Fruit fly (Drosophila melanogaster) whole organism, embryonic: ENCODE measurements around the gene CG11178.
A peak's percentile ranks its signal among the peaks of the same experiment; 100 is the strongest.

Source experiments
- Abd-B ChIP-seq: fragments of 200-800 bp; sonication (Bioruptor generic); optimal IDR thresholded peaks from 2 replicates; lab custom pipeline; 2018; ENCODE audit warnings: missing biosample characterization, mild to moderate bottlenecking, missing genetic modification characterization, moderate library complexity
- B-H2 ChIP-seq: fragments of 200-800 bp; sonication (Bioruptor generic); optimal IDR thresholded peaks from 2 replicates; lab custom pipeline; 2018; ENCODE audit warnings: missing biosample characterization, mild to moderate bottlenecking, missing genetic modification characterization
- Bgb ChIP-seq: fragments of 200-800 bp; sonication (Bioruptor generic); IDR thresholded peaks from 2 replicates; pipeline ENCODE4 v1.3.6; 2022; ENCODE audit warnings: missing biosample characterization, missing genetic modification characterization; ENCODE audit not compliant: partially characterized antibody
- CG10979 ChIP-seq: fragments of 200-800 bp; sonication (Bioruptor generic); optimal IDR thresholded peaks from 2 replicates; lab custom pipeline; 2018; ENCODE audit warnings: missing biosample characterization, mild to moderate bottlenecking, missing genetic modification characterization, moderate library complexity
- CG12219 ChIP-seq: fragments of 200-800 bp; sonication (Bioruptor generic); optimal IDR thresholded peaks from 3 replicates; lab custom pipeline; 2018; ENCODE audit warnings: missing biosample characterization, mild to moderate bottlenecking, missing genetic modification characterization
- CG13624 ChIP-seq: fragments of 200-800 bp; sonication (Bioruptor generic); optimal IDR thresholded peaks from 2 replicates; lab custom pipeline; 2016; ENCODE audit warnings: missing biosample characterization, missing genetic modification characterization
- CG15011 ChIP-seq: fragments of 200-800 bp; sonication (Bioruptor generic); optimal IDR thresholded peaks from 3 replicates; lab custom pipeline; 2018; ENCODE audit warnings: missing biosample characterization, mild to moderate bottlenecking, missing genetic modification characterization
- CG1603 ChIP-seq: fragments of 200-800 bp; sonication (Bioruptor generic); optimal IDR thresholded peaks from 2 replicates; lab custom pipeline; 2019; ENCODE audit warnings: missing biosample characterization, mild to moderate bottlenecking, missing genetic modification characterization, moderate library complexity
- CG17359 ChIP-seq: fragments of 200-800 bp; sonication (Bioruptor generic); optimal IDR thresholded peaks from 3 replicates; lab custom pipeline; 2018; ENCODE audit warnings: missing biosample characterization, mild to moderate bottlenecking, missing genetic modification characterization, moderate library complexity
- CG1792 ChIP-seq: fragments of 200-800 bp; sonication (Bioruptor generic); optimal IDR thresholded peaks from 2 replicates; lab custom pipeline; 2016; ENCODE audit warnings: missing biosample characterization, missing genetic modification characterization
- CG2129 ChIP-seq: fragments of 200-800 bp; sonication (Bioruptor generic); IDR thresholded peaks from 2 replicates; pipeline ENCODE4 v1.3.6; 2022; ENCODE audit warnings: missing biosample characterization, missing genetic modification characterization; ENCODE audit not compliant: partially characterized antibody
- CG30403 ChIP-seq: fragments of 200-800 bp; sonication (Bioruptor generic); optimal IDR thresholded peaks from 3 replicates; lab custom pipeline; 2016; ENCODE audit warnings: missing biosample characterization, missing genetic modification characterization
- CG30431 ChIP-seq: fragments of 200-800 bp; sonication (Bioruptor generic); optimal IDR thresholded peaks from 2 replicates; lab custom pipeline; 2017; ENCODE audit warnings: missing biosample characterization, missing genetic modification characterization
- CG34224 ChIP-seq: fragments of 200-800 bp; sonication (Bioruptor generic); IDR thresholded peaks from 3 replicates; pipeline ENCODE4 v1.3.6; 2022; ENCODE audit warnings: missing biosample characterization, missing genetic modification characterization; ENCODE audit not compliant: partially characterized antibody
- CG42726 ChIP-seq: fragments of 200-800 bp; sonication (Bioruptor generic); IDR thresholded peaks from 2 replicates; pipeline ENCODE4 v1.3.6; 2022; ENCODE audit warnings: missing biosample characterization, missing genetic modification characterization; ENCODE audit not compliant: partially characterized antibody
- CG7987 ChIP-seq: fragments of 200-800 bp; sonication (Bioruptor generic); optimal IDR thresholded peaks from 2 replicates; lab custom pipeline; 2018; ENCODE audit warnings: missing biosample characterization, mild to moderate bottlenecking, missing genetic modification characterization, moderate library complexity
- CG8765 ChIP-seq: fragments of 200-800 bp; sonication (Bioruptor generic); IDR thresholded peaks from 2 replicates; pipeline ENCODE4 v1.3.6; 2022; ENCODE audit warnings: missing biosample characterization, missing genetic modification characterization
- CG9797 ChIP-seq: fragments of 200-800 bp; sonication (Bioruptor generic); optimal IDR thresholded peaks from 3 replicates; lab custom pipeline; 2018; ENCODE audit warnings: missing biosample characterization, mild to moderate bottlenecking, missing genetic modification characterization
- CG9876 ChIP-seq: fragments of 200-800 bp; sonication (Bioruptor generic); optimal IDR thresholded peaks from 2 replicates; lab custom pipeline; 2016; ENCODE audit warnings: missing biosample characterization, missing genetic modification characterization
- CoRest ChIP-seq: fragments of 200-800 bp; sonication (Bioruptor generic); optimal IDR thresholded peaks from 3 replicates; lab custom pipeline; 2018; ENCODE audit warnings: missing biosample characterization, mild to moderate bottlenecking, missing genetic modification characterization, moderate library complexity
- D19A ChIP-seq: fragments of 200-800 bp; optimal IDR thresholded peaks from 3 replicates; lab custom pipeline; 2019; ENCODE audit warnings: missing biosample characterization, mild to moderate bottlenecking, missing genetic modification characterization, moderate library complexity
- Dek ChIP-seq: fragments of 200-800 bp; sonication (Bioruptor generic); optimal IDR thresholded peaks from 3 replicates; lab custom pipeline; 2019; ENCODE audit warnings: missing biosample characterization, mild to moderate bottlenecking, missing genetic modification characterization, moderate library complexity
- E2f2 ChIP-seq: fragments of 200-800 bp; sonication (Bioruptor generic); IDR thresholded peaks from 2 replicates; pipeline ENCODE4 v1.3.6; 2022; ENCODE audit warnings: missing biosample characterization, missing genetic modification characterization
- Ets65A ChIP-seq: fragments of 200-800 bp; sonication (Bioruptor generic); peaks from one replicate; lab custom pipeline; 2016; ENCODE audit warnings: missing biosample characterization, missing genetic modification characterization
- Fer2 ChIP-seq: fragments of 200-800 bp; sonication (Bioruptor generic); optimal IDR thresholded peaks from 2 replicates; lab custom pipeline; 2018; ENCODE audit warnings: missing biosample characterization, mild to moderate bottlenecking, missing genetic modification characterization, moderate library complexity
- Gug ChIP-seq: fragments of 200-800 bp; sonication (Bioruptor generic); IDR thresholded peaks from 4 replicates; pipeline ENCODE4 v1.3.6; 2022; ENCODE audit warnings: missing biosample characterization, missing genetic modification characterization
- HmgZ ChIP-seq: fragments of 200-800 bp; sonication (Bioruptor generic); optimal IDR thresholded peaks from 2 replicates; lab custom pipeline; 2018; ENCODE audit warnings: missing biosample characterization, mild to moderate bottlenecking, missing genetic modification characterization
- Lim3 ChIP-seq: fragments of 200-800 bp; sonication (Bioruptor generic); IDR thresholded peaks from 2 replicates; pipeline ENCODE4 v1.3.6; 2022; ENCODE audit warnings: missing biosample characterization, missing genetic modification characterization
- Lpt ChIP-seq: fragments of >200 bp; optimal IDR thresholded peaks from 2 replicates; lab custom pipeline; 2018; ENCODE audit warnings: missing biosample characterization, missing genetic modification characterization
- Side ChIP-seq: fragments of 200-800 bp; sonication (Bioruptor generic); optimal IDR thresholded peaks from 2 replicates; lab custom pipeline; 2016; ENCODE audit warnings: missing biosample characterization, missing genetic modification characterization
- Sox102F ChIP-seq: fragments of 200-800 bp; sonication (Bioruptor generic); optimal IDR thresholded peaks from 2 replicates; lab custom pipeline; 2018; ENCODE audit warnings: missing biosample characterization, mild to moderate bottlenecking, missing genetic modification characterization, moderate library complexity
- Sry-β ChIP-seq: fragments of 200-800 bp; sonication (Bioruptor generic); optimal IDR thresholded peaks from 2 replicates; lab custom pipeline; 2018; ENCODE audit warnings: missing biosample characterization, mild to moderate bottlenecking, missing genetic modification characterization, moderate library complexity
- Stat92E ChIP-seq, 3 experiments: fragments of >200 bp in 2 of 3; fragments of 200-800 bp in 1 of 3; sonication (Bioruptor generic) in 1 of 3; optimal IDR thresholded peaks; 2 replicates each; lab custom pipeline; 2017 to 2019; ENCODE audit warnings: missing biosample characterization in 3 of 3, missing genetic modification characterization in 3 of 3, mild to moderate bottlenecking in 1 of 3, moderate library complexity in 1 of 3
- YL-1 ChIP-seq: fragments of 200-800 bp; sonication (Bioruptor generic); optimal IDR thresholded peaks from 3 replicates; lab custom pipeline; 2017; ENCODE audit warnings: missing biosample characterization, mild to moderate bottlenecking, missing genetic modification characterization
- ap ChIP-seq: fragments of 200-800 bp; sonication (Bioruptor generic); IDR thresholded peaks from 2 replicates; pipeline ENCODE4 v1.3.6; 2022; ENCODE audit warnings: missing biosample characterization, missing genetic modification characterization
- chif ChIP-seq, 2 experiments: fragments of 200-800 bp; sonication (Bioruptor generic); optimal IDR thresholded peaks; 3 replicates each; lab custom pipeline; 2016; ENCODE audit warnings: missing biosample characterization in 2 of 2, missing genetic modification characterization in 2 of 2
- chn ChIP-seq: fragments of 200-800 bp; sonication (Bioruptor generic); optimal IDR thresholded peaks from 2 replicates; lab custom pipeline; 2016; ENCODE audit warnings: missing biosample characterization, missing genetic modification characterization
- ci ChIP-seq: fragments of 200-800 bp; sonication (Bioruptor generic); IDR thresholded peaks from 3 replicates; pipeline ENCODE4 v1.3.6; 2022; ENCODE audit warnings: missing biosample characterization, missing genetic modification characterization
- crc ChIP-seq: fragments of 200-800 bp; sonication (Bioruptor generic); optimal IDR thresholded peaks from 2 replicates; lab custom pipeline; 2016; ENCODE audit warnings: missing biosample characterization, missing genetic modification characterization
- fd3F ChIP-seq: fragments of 200-800 bp; sonication (Bioruptor generic); optimal IDR thresholded peaks from 2 replicates; lab custom pipeline; 2018; ENCODE audit warnings: missing biosample characterization, mild to moderate bottlenecking, missing genetic modification characterization, moderate library complexity
- fd64A ChIP-seq: fragments of 200-800 bp; sonication (Bioruptor generic); optimal IDR thresholded peaks from 3 replicates; lab custom pipeline; 2018; ENCODE audit warnings: missing biosample characterization, mild to moderate bottlenecking, missing genetic modification characterization
- lov ChIP-seq, 2 experiments: fragments of 200-800 bp in 1 of 2; fragments of >200 bp in 1 of 2; sonication (Bioruptor generic) in 1 of 2; IDR thresholded peaks in 1 of 2; optimal IDR thresholded peaks in 1 of 2; 2 replicates in 1 of 2; 3 replicates in 1 of 2; pipeline versions ENCODE4 v1.3.6 to Lab custom; 2017 to 2022; ENCODE audit warnings: missing biosample characterization in 1 of 2, missing genetic modification characterization in 1 of 2
- mld ChIP-seq: fragments of 200-800 bp; sonication (Bioruptor generic); IDR thresholded peaks from 3 replicates; pipeline ENCODE4 v1.3.6; 2022; ENCODE audit warnings: missing biosample characterization, missing genetic modification characterization; ENCODE audit not compliant: partially characterized antibody
- otp ChIP-seq: fragments of 200-800 bp; sonication (Bioruptor generic); IDR thresholded peaks from 3 replicates; pipeline ENCODE4, ENCODE4 v1.3.6; 2022; ENCODE audit warnings: missing biosample characterization, missing genetic modification characterization
- pnt ChIP-seq: fragments of 200-800 bp; sonication (Bioruptor generic); optimal IDR thresholded peaks from 3 replicates; lab custom pipeline; 2016; ENCODE audit warnings: missing biosample characterization, missing genetic modification characterization
- ranshi ChIP-seq: fragments of 200-800 bp; sonication (Bioruptor generic); IDR thresholded peaks from 2 replicates; pipeline ENCODE4 v1.3.6; 2022; ENCODE audit warnings: missing biosample characterization, missing genetic modification characterization
- sob ChIP-seq: fragments of 200-800 bp; sonication (Bioruptor generic); IDR thresholded peaks from 2 replicates; pipeline ENCODE4 v1.3.6; 2022; ENCODE audit warnings: missing biosample characterization, missing genetic modification characterization
- tio ChIP-seq: fragments of 200-800 bp; sonication (Bioruptor generic); optimal IDR thresholded peaks from 2 replicates; lab custom pipeline; 2017; ENCODE audit warnings: missing biosample characterization, missing genetic modification characterization, inconsistent platforms
- twi ChIP-seq: fragments of 200-800 bp; optimal IDR thresholded peaks from 2 replicates; lab custom pipeline; 2019; ENCODE audit warnings: missing biosample characterization, mild to moderate bottlenecking, missing genetic modification characterization, moderate library complexity
- vfl ChIP-seq: fragments of 200-800 bp; sonication (Bioruptor generic); optimal IDR thresholded peaks from 2 replicates; lab custom pipeline; 2016; ENCODE audit warnings: missing biosample characterization, missing genetic modification characterization

The CG11178 gene

dm6 chrX:13570255-13570654 lies 35.2 kb upstream of the CG11178 start (continued):
- no peak for TF ChIP-seq ap (GFP tag; lab: Robert Waterston, UW)
- no peak for TF ChIP-seq lov (optimal IDR thresholded peaks at IDR 0.05; lab: Kevin White, UChicago)
- TF ChIP-seq lov (GFP tag; IDR thresholded peaks at IDR 0.05; lab: Robert Waterston, UW), result no peak
- no peak for TF ChIP-seq CoRest (tag; lab: Kevin White, UChicago)
- no peak for TF ChIP-seq Lim3 (GFP tag; lab: Robert Waterston, UW)
- peak; percentile 5 for TF ChIP-seq CG7987 (GFP tag; lab: Kevin White, UChicago)
- TF ChIP-seq Stat92E (GFP tag; optimal IDR thresholded peaks at IDR 0.05; lab: Kevin White, UChicago), result no peak
- no peak for TF ChIP-seq CG1792 (GFP tag; lab: Kevin White, UChicago)
- peak; percentile 6 for TF ChIP-seq Sox102F (GFP tag; lab: Kevin White, UChicago)
- TF ChIP-seq tio (GFP tag; lab: Kevin White, UChicago), result no peak
- no peak for TF ChIP-seq Ets65A (GFP tag; lab: Kevin White, UChicago)
- no peak for TF ChIP-seq chif (GFP tag; optimal IDR thresholded peaks at IDR 0.05; lab: Kevin White, UChicago)
- no peak for TF ChIP-seq CG8765
- 0 out of 2 replicates have a peak, but pooled peaks have one; percentile 25 for TF ChIP-seq sob
- no peak for TF ChIP-seq Sry-β (GFP tag; lab: Kevin White, UChicago)
- no peak for TF ChIP-seq CG34224 (GFP tag; lab: Robert Waterston, UW)
- no peak for TF ChIP-seq Dek (tag; lab: Kevin White, UChicago)
- peak; percentile 15 for TF ChIP-seq B-H2
- TF ChIP-seq Side (GFP tag; lab: Kevin White, UChicago), result no peak
- no peak; the same call in 2 of the 3 replicates for TF ChIP-seq otp (GFP tag; lab: Robert Waterston, UW)
- no peak for TF ChIP-seq CG42726
- TF ChIP-seq crc (GFP tag; lab: Kevin White, UChicago), result no peak
- no peak for TF ChIP-seq CG30431 (GFP tag; lab: Kevin White, UChicago)

dm6 chrX:13572382-13572781 lies 33.1 kb upstream of the CG11178 start:
- TF ChIP-seq CG1603 (tag; lab: Kevin White, UChicago) (no peak), mld (GFP tag; lab: Robert Waterston, UW) (no peak), ci (peak; percentile 60; the same call in 2 of the 3 replicates), D19A (tag; lab: Kevin White, UChicago) (peak; percentile 56), E2f2 (no peak), HmgZ (no peak), twi (peak; percentile 5), CG9797 (GFP tag; lab: Kevin White, UChicago) (no peak), CG30403 (peak; percentile 64), CG15011 (GFP tag; lab: Kevin White, UChicago) (peak; percentile 22), CG9876 (GFP tag; lab: Kevin White, UChicago) (peak; percentile 4), Lpt (GFP tag; lab: Kevin White, UChicago) (no peak), pnt (GFP tag; lab: Kevin White, UChicago) (peak; percentile 42), CG2129 (GFP tag; lab: Robert Waterston, UW) (no peak), YL-1 (GFP tag; lab: Kevin White, UChicago) (no peak), vfl (GFP tag; lab: Kevin White, UChicago) (no peak), CG17359 (tag; lab: Kevin White, UChicago) (peak; percentile 47), Fer2 (tag; lab: Kevin White, UChicago) (no peak), Abd-B (peak; percentile 43), CG13624 (GFP tag; lab: Kevin White, UChicago) (no peak), CG12219 (GFP tag; lab: Kevin White, UChicago) (peak; percentile 24), fd3F (GFP tag; lab: Kevin White, UChicago) (peak; percentile 11), Bgb (GFP tag; lab: Robert Waterston, UW) (no peak), ranshi (GFP tag; lab: Robert Waterston, UW) (peak; percentile 44; the same call in 1 of the 2 replicates), CG10979 (peak; percentile 75), Gug (GFP tag; lab: Robert Waterston, UW) (no peak), sob (no peak), chn (peak; percentile 59), Sry-β (GFP tag; lab: Kevin White, UChicago) (no peak), fd64A (GFP tag; lab: Kevin White, UChicago) (no peak)
